Worm (Caenorhabditis elegans) whole organism, L1 larva: Measurements from ENCODE around the gene M03A1.3.

ENCODE experiments used
- ama-1 ChIP-seq: fragments of 150-350 bp; optimal IDR thresholded peaks from 2 replicates; lab custom pipeline; 2014
- ceh-8 ChIP-seq: fragments of 200-800 bp; sonication (Bioruptor generic); optimal IDR thresholded peaks from 2 replicates; lab custom pipeline; 2018; ENCODE audit warnings: mild to moderate bottlenecking, missing genetic modification characterization, moderate library complexity, missing compliant biosample characterization
- dpl-1 ChIP-seq, 3 experiments: fragments of 150-350 bp in 2 of 3; sonication (generic microtip) in 1 of 3; optimal IDR thresholded peaks; 2 replicates each; lab custom pipeline; 2014 to 2017; ENCODE audit warnings: missing biosample characterization in 3 of 3, missing genetic modification characterization in 3 of 3, missing genetic modification reagents in 3 of 3
- fkh-4 ChIP-seq: sonication (generic microtip); optimal IDR thresholded peaks from 2 replicates; lab custom pipeline; 2016; ENCODE audit warnings: missing compliant biosample characterization, missing genetic modification characterization, borderline replicate concordance
- lin-13 ChIP-seq: fragments of 150-350 bp; optimal IDR thresholded peaks from 2 replicates; lab custom pipeline; 2014; ENCODE audit warnings: missing biosample characterization, missing genetic modification reagents, missing genetic modification characterization
- lir-3 ChIP-seq: sonication (generic microtip); optimal IDR thresholded peaks from 2 replicates; lab custom pipeline; 2016; ENCODE audit warnings: mild to moderate bottlenecking, missing genetic modification characterization, moderate library complexity, missing compliant biosample characterization; ENCODE audit not compliant: poor library complexity
- nhr-12 ChIP-seq: sonication (generic microtip); optimal IDR thresholded peaks from 2 replicates; lab custom pipeline; 2017; ENCODE audit warnings: missing biosample characterization, missing genetic modification characterization
- nhr-237 ChIP-seq: fragments of 150-350 bp; optimal IDR thresholded peaks from 2 replicates; lab custom pipeline; 2014; ENCODE audit warnings: missing biosample characterization, missing genetic modification characterization
- unc-62 ChIP-seq: fragments of 150-350 bp; optimal IDR thresholded peaks from 2 replicates; lab custom pipeline; 2014; ENCODE audit warnings: missing biosample characterization, missing genetic modification reagents, missing genetic modification characterization

ce11 chrII:4603035-4603434 lies 45.4 kb downstream of the M03A1.3 start, which contains the start of gene F35D11.4:
- peak; percentile 65 for TF ChIP-seq lin-13 (GFP tag; lab: Kevin White, UChicago)
- TF ChIP-seq nhr-237 (tag; lab: Kevin White, UChicago), result no peak
- TF ChIP-seq fkh-4 (tag; lab: Kevin White, UChicago), result peak; percentile 77
- TF ChIP-seq lir-3 (tag; lab: Kevin White, UChicago), result peak; percentile 97
- TF ChIP-seq nhr-12 (tag; lab: Kevin White, UChicago), result no peak
- TF ChIP-seq ama-1, result no peak
- no peak for TF ChIP-seq ceh-8 (GFP tag; lab: Kevin White, UChicago)
- TF ChIP-seq unc-62 (GFP tag; lab: Kevin White, UChicago), result no peak
- TF ChIP-seq dpl-1 (GFP tag; optimal IDR thresholded peaks at IDR 0.05; lab: Kevin White, UChicago), result peak; percentile 89 to 94 (median 93)
